Fruit fly (Drosophila melanogaster) whole organism, embryonic: ENCODE results near the gene Ppm1.

Experiments used
- Atf-2 ChIP-seq: fragments of 200-800 bp; sonication (Bioruptor generic); optimal IDR thresholded peaks from 2 replicates; lab custom pipeline; 2016; ENCODE audit warnings: missing biosample characterization, missing genetic modification characterization
- Awh ChIP-seq: fragments of 200-800 bp; sonication (Bioruptor generic); IDR thresholded peaks from 2 replicates; pipeline ENCODE4, ENCODE4 v1.3.6; 2022; ENCODE audit warnings: missing biosample characterization, missing genetic modification characterization
- Bdp1 ChIP-seq: fragments of 200-800 bp; sonication (Bioruptor generic); optimal IDR thresholded peaks from 3 replicates; lab custom pipeline; 2016; ENCODE audit warnings: missing biosample characterization, missing genetic modification characterization
- CG10462 ChIP-seq: fragments of 200-800 bp; sonication (Bioruptor generic); optimal IDR thresholded peaks from 2 replicates; lab custom pipeline; 2016; ENCODE audit warnings: missing biosample characterization, missing genetic modification characterization
- CG12155 ChIP-seq: fragments of 200-800 bp; sonication (Bioruptor generic); optimal IDR thresholded peaks from 3 replicates; lab custom pipeline; 2016; ENCODE audit warnings: missing biosample characterization, missing genetic modification characterization
- CG12659 ChIP-seq: fragments of 200-800 bp; sonication (Bioruptor generic); optimal IDR thresholded peaks from 3 replicates; lab custom pipeline; 2017; ENCODE audit warnings: mild to moderate bottlenecking, missing biosample characterization, missing genetic modification reagents, missing genetic modification characterization
- CG15514 ChIP-seq: fragments of 200-800 bp; sonication (Bioruptor generic); optimal IDR thresholded peaks from 3 replicates; lab custom pipeline; 2017; ENCODE audit warnings: missing biosample characterization, missing genetic modification characterization, mild to moderate bottlenecking, moderate library complexity, missing genetic modification reagents
- CG2116 ChIP-seq: fragments of 200-800 bp; sonication (Bioruptor generic); optimal IDR thresholded peaks from 3 replicates; lab custom pipeline; 2018; ENCODE audit warnings: missing biosample characterization, mild to moderate bottlenecking, missing genetic modification characterization
- CG3065 ChIP-seq: fragments of 200-800 bp; sonication (Bioruptor generic); optimal IDR thresholded peaks from 2 replicates; lab custom pipeline; 2016; ENCODE audit warnings: missing biosample characterization, missing genetic modification characterization
- CG31365 ChIP-seq: fragments of 200-800 bp; sonication (Bioruptor generic); optimal IDR thresholded peaks from 2 replicates; lab custom pipeline; 2018; ENCODE audit warnings: missing biosample characterization, mild to moderate bottlenecking, missing genetic modification characterization
- CG5245 ChIP-seq: fragments of 200-800 bp; sonication (Bioruptor generic); optimal IDR thresholded peaks from 3 replicates; lab custom pipeline; 2016; ENCODE audit warnings: missing biosample characterization, missing genetic modification characterization
- CG6654 ChIP-seq: fragments of 200-800 bp; sonication (Bioruptor generic); optimal IDR thresholded peaks from 2 replicates; lab custom pipeline; 2017; ENCODE audit warnings: missing biosample characterization, mild to moderate bottlenecking, missing genetic modification characterization
- CG7745 ChIP-seq: fragments of 200-800 bp; sonication (Bioruptor generic); optimal IDR thresholded peaks from 2 replicates; lab custom pipeline; 2018; ENCODE audit warnings: missing biosample characterization, mild to moderate bottlenecking, missing genetic modification characterization, moderate library complexity
- CG8281 ChIP-seq: fragments of 200-800 bp; sonication (Bioruptor generic); optimal IDR thresholded peaks from 2 replicates; lab custom pipeline; 2018; ENCODE audit warnings: missing biosample characterization, mild to moderate bottlenecking, missing genetic modification characterization, moderate library complexity
- CG8944 ChIP-seq: fragments of 200-800 bp; sonication (Bioruptor generic); optimal IDR thresholded peaks from 3 replicates; lab custom pipeline; 2016; ENCODE audit warnings: missing biosample characterization, missing genetic modification characterization
- CG9215 ChIP-seq: fragments of 200-800 bp; sonication (Bioruptor generic); IDR thresholded peaks from 2 replicates; pipeline ENCODE4 v1.3.6; 2022; ENCODE audit warnings: missing biosample characterization, missing genetic modification characterization
- Camta ChIP-seq: fragments of 200-800 bp; sonication (Bioruptor generic); optimal IDR thresholded peaks from 2 replicates; lab custom pipeline; 2016; ENCODE audit warnings: missing biosample characterization, missing genetic modification characterization
- D19B ChIP-seq: fragments of 200-800 bp; sonication (Bioruptor generic); optimal IDR thresholded peaks from 2 replicates; lab custom pipeline; 2017; ENCODE audit warnings: missing biosample characterization, mild to moderate bottlenecking, missing genetic modification characterization
- Dfd ChIP-seq, 2 experiments: fragments of >200 bp; optimal IDR thresholded peaks; 2 replicates each; lab custom pipeline; 2017; ENCODE audit warnings: missing biosample characterization in 2 of 2, missing genetic modification characterization in 2 of 2
- Doc2 ChIP-seq: fragments of 200-800 bp; sonication (Bioruptor generic); IDR thresholded peaks from 2 replicates; pipeline ENCODE4 v1.3.6; 2022; ENCODE audit warnings: missing biosample characterization, missing genetic modification characterization
- H15 ChIP-seq: fragments of 200-800 bp; sonication (Bioruptor generic); IDR thresholded peaks from 3 replicates; pipeline ENCODE4 v1.3.6; 2022; ENCODE audit warnings: missing biosample characterization, missing genetic modification characterization
- Hand ChIP-seq: fragments of 200-800 bp; sonication (Bioruptor generic); optimal IDR thresholded peaks from 2 replicates; lab custom pipeline; 2017; ENCODE audit warnings: mild to moderate bottlenecking, missing biosample characterization, missing genetic modification reagents, missing genetic modification characterization
- Hmr ChIP-seq: fragments of 200-800 bp; sonication (Bioruptor generic); optimal IDR thresholded peaks from 3 replicates; lab custom pipeline; 2017; ENCODE audit warnings: mild to moderate bottlenecking, missing biosample characterization, missing genetic modification reagents, missing genetic modification characterization
- Hsf ChIP-seq: fragments of 200-800 bp; sonication (Bioruptor generic); optimal IDR thresholded peaks from 3 replicates; lab custom pipeline; 2016; ENCODE audit warnings: missing biosample characterization, missing genetic modification characterization
- MTF-1 ChIP-seq: fragments of 200-800 bp; sonication (Bioruptor generic); optimal IDR thresholded peaks from 2 replicates; lab custom pipeline; 2018; ENCODE audit warnings: missing biosample characterization, mild to moderate bottlenecking, missing genetic modification characterization, borderline replicate concordance
- Optix ChIP-seq: fragments of 200-800 bp; sonication (Bioruptor generic); IDR thresholded peaks from 3 replicates; pipeline ENCODE4 v1.3.6; 2022; ENCODE audit warnings: missing biosample characterization, missing genetic modification characterization
- PHDP ChIP-seq: fragments of 200-800 bp; sonication (Bioruptor generic); optimal IDR thresholded peaks from 3 replicates; lab custom pipeline; 2018; ENCODE audit warnings: missing biosample characterization, mild to moderate bottlenecking, missing genetic modification characterization, moderate library complexity
- Rfx ChIP-seq: fragments of 200-800 bp; sonication (Bioruptor generic); IDR thresholded peaks from 2 replicates; pipeline ENCODE4 v1.3.6; 2022; ENCODE audit warnings: missing biosample characterization, missing genetic modification characterization
- Sin3A ChIP-seq: fragments of >200 bp; optimal IDR thresholded peaks from 2 replicates; lab custom pipeline; 2018
- bbx ChIP-seq: fragments of 200-800 bp; sonication (Bioruptor generic); IDR thresholded peaks from 2 replicates; pipeline ENCODE4 v1.3.6; 2022; ENCODE audit warnings: missing biosample characterization, missing genetic modification characterization; ENCODE audit not compliant: partially characterized antibody
- bsh ChIP-seq, 2 experiments: fragments of 200-800 bp; sonication (Bioruptor generic); optimal IDR thresholded peaks; 2 replicates each; lab custom pipeline; 2017 to 2018; ENCODE audit warnings: mild to moderate bottlenecking in 2 of 2, missing biosample characterization in 2 of 2, missing genetic modification characterization in 2 of 2, moderate library complexity in 1 of 2
- dimm ChIP-seq: fragments of 200-800 bp; sonication (Bioruptor generic); IDR thresholded peaks from 2 replicates; pipeline ENCODE4 v1.3.6; 2022; ENCODE audit warnings: missing biosample characterization, missing genetic modification characterization
- disco-r ChIP-seq: fragments of 200-800 bp; sonication (Bioruptor generic); optimal IDR thresholded peaks from 2 replicates; lab custom pipeline; 2016; ENCODE audit warnings: missing biosample characterization, missing genetic modification characterization
- eve ChIP-seq, 2 experiments: fragments of >200 bp; optimal IDR thresholded peaks; 2 replicates each; lab custom pipeline; 2017; ENCODE audit warnings: missing biosample characterization in 2 of 2, missing genetic modification characterization in 2 of 2
- exex ChIP-seq: fragments of 200-800 bp; sonication (Bioruptor generic); optimal IDR thresholded peaks from 4 replicates; lab custom pipeline; 2018; ENCODE audit warnings: missing biosample characterization, mild to moderate bottlenecking, missing genetic modification characterization, moderate library complexity
- grn ChIP-seq: fragments of 200-800 bp; sonication (Bioruptor generic); optimal IDR thresholded peaks from 3 replicates; lab custom pipeline; 2017; ENCODE audit warnings: missing biosample characterization, missing genetic modification characterization
- hb ChIP-seq: fragments of 200-800 bp; sonication (Bioruptor generic); IDR thresholded peaks from 3 replicates; pipeline ENCODE4 v1.3.6; 2022; ENCODE audit warnings: missing biosample characterization, missing genetic modification characterization; ENCODE audit not compliant: partially characterized antibody
- her ChIP-seq: fragments of 200-800 bp; sonication (Bioruptor generic); optimal IDR thresholded peaks from 2 replicates; lab custom pipeline; 2016; ENCODE audit warnings: missing biosample characterization, missing genetic modification characterization
- ind ChIP-seq: fragments of 200-800 bp; sonication (Bioruptor generic); optimal IDR thresholded peaks from 3 replicates; lab custom pipeline; 2016; ENCODE audit warnings: missing biosample characterization, missing genetic modification characterization
- insv ChIP-seq, 2 experiments: fragments of 200-800 bp; sonication (Bioruptor generic); optimal IDR thresholded peaks; 3 replicates each; lab custom pipeline; 2016 to 2018; ENCODE audit warnings: missing biosample characterization in 2 of 2, missing genetic modification characterization in 2 of 2
- ken ChIP-seq: fragments of 200-800 bp; sonication (Bioruptor generic); IDR thresholded peaks from 3 replicates; pipeline ENCODE4 v1.3.6; 2022; ENCODE audit warnings: missing biosample characterization, missing genetic modification characterization
- otp ChIP-seq: fragments of 200-800 bp; sonication (Bioruptor generic); IDR thresholded peaks from 3 replicates; pipeline ENCODE4, ENCODE4 v1.3.6; 2022; ENCODE audit warnings: missing biosample characterization, missing genetic modification characterization
- psq ChIP-seq: fragments of 200-800 bp; sonication (Bioruptor generic); optimal IDR thresholded peaks from 2 replicates; lab custom pipeline; 2017; ENCODE audit warnings: missing biosample characterization, missing genetic modification characterization
- repo ChIP-seq: fragments of 200-800 bp; sonication (Bioruptor generic); optimal IDR thresholded peaks from 2 replicates; lab custom pipeline; 2016; ENCODE audit warnings: missing biosample characterization, missing genetic modification characterization
- shn ChIP-seq: fragments of 200-800 bp; sonication (Bioruptor generic); optimal IDR thresholded peaks from 3 replicates; lab custom pipeline; 2016; ENCODE audit warnings: missing biosample characterization, missing genetic modification characterization
- sim ChIP-seq: fragments of 200-800 bp; sonication (Bioruptor generic); IDR thresholded peaks from 2 replicates; pipeline ENCODE4 v1.3.6; 2022; ENCODE audit warnings: missing biosample characterization, missing genetic modification characterization
- tna ChIP-seq: fragments of 200-800 bp; sonication (Bioruptor generic); IDR thresholded peaks from 2 replicates; pipeline ENCODE4 v1.3.6; 2022; ENCODE audit warnings: missing biosample characterization, missing genetic modification characterization; ENCODE audit not compliant: partially characterized antibody
- toy ChIP-seq: fragments of 200-800 bp; sonication (Bioruptor generic); IDR thresholded peaks from 2 replicates; pipeline ENCODE4 v1.3.6; 2022; ENCODE audit warnings: missing biosample characterization, missing genetic modification characterization
- vfl ChIP-seq: fragments of 200-800 bp; sonication (Bioruptor generic); optimal IDR thresholded peaks from 2 replicates; lab custom pipeline; 2016; ENCODE audit warnings: missing biosample characterization, missing genetic modification characterization
- wek ChIP-seq: fragments of 200-800 bp; sonication (Bioruptor generic); optimal IDR thresholded peaks from 3 replicates; lab custom pipeline; 2018; ENCODE audit warnings: missing biosample characterization, mild to moderate bottlenecking, missing genetic modification characterization, moderate library complexity

Gene Ppm1

dm6 chr3L:614751-615424, 33.8 kb downstream of the Ppm1 start (continued):
- TF ChIP-seq psq (GFP tag; lab: Kevin White, UChicago) = no peak
- TF ChIP-seq repo (GFP tag; lab: Kevin White, UChicago) = no peak
- no peak for TF ChIP-seq eve (GFP tag; optimal IDR thresholded peaks at IDR 0.05; lab: Kevin White, UChicago)
- no peak for TF ChIP-seq D19B (GFP tag; lab: Kevin White, UChicago)
- no peak for TF ChIP-seq insv (GFP tag; optimal IDR thresholded peaks at IDR 0.05; lab: Kevin White, UChicago)
- TF ChIP-seq Dfd (GFP tag; optimal IDR thresholded peaks at IDR 0.05; lab: Kevin White, UChicago) = no peak
- no peak for TF ChIP-seq CG7745
- TF ChIP-seq bsh (GFP tag; optimal IDR thresholded peaks at IDR 0.05; lab: Kevin White, UChicago) = peak in 1 of 2 experiments; percentile 41
- no peak for TF ChIP-seq CG9215 (GFP tag; lab: Robert Waterston, UW)
- TF ChIP-seq hb (GFP tag; lab: Robert Waterston, UW) = no peak
- no peak for TF ChIP-seq shn (GFP tag; lab: Kevin White, UChicago)
- TF ChIP-seq H15 = 0 out of 3 replicates have a peak, but pooled peaks have one; percentile 41
- no peak for TF ChIP-seq dimm (GFP tag; lab: Robert Waterston, UW)
- TF ChIP-seq CG10462 (GFP tag; lab: Kevin White, UChicago) = no peak
- TF ChIP-seq wek = peak; percentile 72
- TF ChIP-seq Optix (GFP tag; lab: Robert Waterston, UW) = peak; percentile 39; the same call in 1 of the 3 replicates
- peak; percentile 83 for TF ChIP-seq otp (GFP tag; lab: Robert Waterston, UW)
- TF ChIP-seq CG12659 (GFP tag; lab: Kevin White, UChicago) = no peak
- peak; percentile 77 for TF ChIP-seq Awh (GFP tag; lab: Robert Waterston, UW)
- peak; percentile 28; the same call in 1 of the 3 replicates for TF ChIP-seq ken (GFP tag; lab: Robert Waterston, UW)
- TF ChIP-seq CG31365 (tag; lab: Kevin White, UChicago) = no peak
- TF ChIP-seq CG2116 (GFP tag; lab: Kevin White, UChicago) = no peak
- no peak for TF ChIP-seq CG5245 (GFP tag; lab: Kevin White, UChicago)
- TF ChIP-seq bbx = peak; percentile 46; the same call in 1 of the 2 replicates
- peak; percentile 47; the same call in 1 of the 2 replicates for TF ChIP-seq sim (GFP tag; lab: Robert Waterston, UW)
- no peak for TF ChIP-seq CG6654 (GFP tag; lab: Kevin White, UChicago)
- no peak for TF ChIP-seq Atf-2 (GFP tag; lab: Kevin White, UChicago)
- TF ChIP-seq CG8281 (tag; lab: Kevin White, UChicago) = no peak
- TF ChIP-seq Hmr (GFP tag; lab: Kevin White, UChicago) = peak; percentile 25
- no peak for TF ChIP-seq vfl (GFP tag; lab: Kevin White, UChicago)
- no peak for TF ChIP-seq CG8944
- no peak for TF ChIP-seq Rfx
- no peak for TF ChIP-seq CG3065 (GFP tag; lab: Kevin White, UChicago)
- no peak for TF ChIP-seq Bdp1 (GFP tag; lab: Kevin White, UChicago)
- TF ChIP-seq her = no peak
- no peak for TF ChIP-seq Sin3A (lab: Kevin White, UChicago)
- no peak for TF ChIP-seq Hand (GFP tag; lab: Kevin White, UChicago)
- peak; percentile 11 for TF ChIP-seq CG15514
- no peak for TF ChIP-seq Hsf (GFP tag; lab: Kevin White, UChicago)
- no peak for TF ChIP-seq ind (GFP tag; lab: Kevin White, UChicago)
- TF ChIP-seq MTF-1 = peak; percentile 47
- no peak for TF ChIP-seq PHDP
- TF ChIP-seq disco-r (GFP tag; lab: Kevin White, UChicago) = no peak
- 0 out of 2 replicates have a peak, but pooled peaks have one; percentile 34 for TF ChIP-seq toy (GFP tag; lab: Robert Waterston, UW)
- no peak for TF ChIP-seq CG12155 (GFP tag; lab: Kevin White, UChicago)
- peak; percentile 81 for TF ChIP-seq grn
- TF ChIP-seq Doc2 (GFP tag; lab: Robert Waterston, UW) = no peak
- TF ChIP-seq Camta (GFP tag; lab: Kevin White, UChicago) = no peak
- no peak for TF ChIP-seq exex (tag; lab: Kevin White, UChicago)
- TF ChIP-seq tna (GFP tag; lab: Robert Waterston, UW) = no peak
